Fruit fly (Drosophila melanogaster) whole organism, embryonic: ENCODE data around the gene Indy.

Experiments used
- CrebB ChIP-seq: fragments of 200-800 bp; sonication (Bioruptor generic); optimal IDR thresholded peaks from 3 replicates; lab custom pipeline; 2018; ENCODE audit warnings: missing biosample characterization, mild to moderate bottlenecking, missing genetic modification characterization
- Fer2 ChIP-seq: fragments of 200-800 bp; sonication (Bioruptor generic); optimal IDR thresholded peaks from 2 replicates; lab custom pipeline; 2018; ENCODE audit warnings: missing biosample characterization, mild to moderate bottlenecking, missing genetic modification characterization, moderate library complexity
- NfI ChIP-seq: fragments of 200-800 bp; sonication (Bioruptor generic); optimal IDR thresholded peaks from 3 replicates; lab custom pipeline; 2018; ENCODE audit warnings: missing biosample characterization, mild to moderate bottlenecking, missing genetic modification characterization, moderate library complexity
- Sin3A ChIP-seq: fragments of >200 bp; optimal IDR thresholded peaks from 2 replicates; lab custom pipeline; 2018
- ash1 ChIP-seq: fragments of 200-800 bp; sonication (Bioruptor generic); optimal IDR thresholded peaks from 2 replicates; lab custom pipeline; 2018; ENCODE audit warnings: missing biosample characterization, mild to moderate bottlenecking, missing genetic modification characterization
- exex ChIP-seq: fragments of 200-800 bp; sonication (Bioruptor generic); optimal IDR thresholded peaks from 4 replicates; lab custom pipeline; 2018; ENCODE audit warnings: missing biosample characterization, mild to moderate bottlenecking, missing genetic modification characterization, moderate library complexity
- eyg ChIP-seq: fragments of 200-800 bp; sonication (Bioruptor generic); optimal IDR thresholded peaks from 3 replicates; lab custom pipeline; 2016; ENCODE audit warnings: missing biosample characterization, missing genetic modification characterization
- gce ChIP-seq: fragments of 200-800 bp; sonication (Bioruptor generic); IDR thresholded peaks from 3 replicates; pipeline ENCODE4 v1.3.6; 2022; ENCODE audit warnings: missing biosample characterization, missing genetic modification characterization
- hb ChIP-seq: fragments of 200-800 bp; sonication (Bioruptor generic); IDR thresholded peaks from 3 replicates; pipeline ENCODE4 v1.3.6; 2022; ENCODE audit warnings: missing biosample characterization, missing genetic modification characterization; ENCODE audit not compliant: partially characterized antibody
- her ChIP-seq: fragments of 200-800 bp; sonication (Bioruptor generic); optimal IDR thresholded peaks from 2 replicates; lab custom pipeline; 2016; ENCODE audit warnings: missing biosample characterization, missing genetic modification characterization
- jigr1 ChIP-seq: fragments of 200-800 bp; sonication (Bioruptor generic); IDR thresholded peaks from 3 replicates; pipeline ENCODE4 v1.3.6; 2022; ENCODE audit warnings: missing biosample characterization, missing genetic modification characterization
- twi ChIP-seq: fragments of 200-800 bp; optimal IDR thresholded peaks from 2 replicates; lab custom pipeline; 2019; ENCODE audit warnings: missing biosample characterization, mild to moderate bottlenecking, missing genetic modification characterization, moderate library complexity

- TF ChIP-seq twi (tag; lab: Kevin White, UChicago) (no peak), Sin3A (lab: Kevin White, UChicago) (no peak), jigr1 (GFP tag; lab: Robert Waterston, UW) (no peak), eyg (GFP tag; lab: Kevin White, UChicago) (no peak), CrebB (no peak), her (GFP tag; lab: Kevin White, UChicago) (no peak), ash1 (GFP tag; lab: Kevin White, UChicago) (no peak), hb (GFP tag; lab: Robert Waterston, UW) (no peak), exex (tag; lab: Kevin White, UChicago) (no peak), gce (no peak), NfI (GFP tag; lab: Kevin White, UChicago) (no peak), Fer2 (tag; lab: Kevin White, UChicago) (no peak)
These were observed 35.5 kb upstream of the Indy start for dm6 chr3L:18881613-18882012.
